Worm (Caenorhabditis elegans): Measurements from ENCODE around the gene nhr-70.

ce11 chrV:18576128-18576527 is 40.3 kb upstream of the nhr-70 start:
- no peak for TF ChIP-seq mdl-1 (tag; optimal IDR thresholded peaks at IDR 0.05)
- no peak for TF ChIP-seq unc-62 (GFP tag; optimal IDR thresholded peaks at IDR 0.05)
- TF ChIP-seq nhr-25 (tag; optimal IDR thresholded peaks at IDR 0.05), result no peak
- TF ChIP-seq nhr-67 (tag; optimal IDR thresholded peaks at IDR 0.05), result no peak
- no peak for TF ChIP-seq nhr-76 (tag; optimal IDR thresholded peaks at IDR 0.05)
- TF ChIP-seq lin-39 (tag; optimal IDR thresholded peaks at IDR 0.05), result no peak
- no peak for TF ChIP-seq skn-1 (tag; optimal IDR thresholded peaks at IDR 0.05)
